Fruit fly (Drosophila melanogaster): Measurements from ENCODE around the gene Hsc70-4.
A peak's percentile ranks its signal among the peaks of the same experiment; 100 is the strongest.

The Hsc70-4 gene

DNA sequence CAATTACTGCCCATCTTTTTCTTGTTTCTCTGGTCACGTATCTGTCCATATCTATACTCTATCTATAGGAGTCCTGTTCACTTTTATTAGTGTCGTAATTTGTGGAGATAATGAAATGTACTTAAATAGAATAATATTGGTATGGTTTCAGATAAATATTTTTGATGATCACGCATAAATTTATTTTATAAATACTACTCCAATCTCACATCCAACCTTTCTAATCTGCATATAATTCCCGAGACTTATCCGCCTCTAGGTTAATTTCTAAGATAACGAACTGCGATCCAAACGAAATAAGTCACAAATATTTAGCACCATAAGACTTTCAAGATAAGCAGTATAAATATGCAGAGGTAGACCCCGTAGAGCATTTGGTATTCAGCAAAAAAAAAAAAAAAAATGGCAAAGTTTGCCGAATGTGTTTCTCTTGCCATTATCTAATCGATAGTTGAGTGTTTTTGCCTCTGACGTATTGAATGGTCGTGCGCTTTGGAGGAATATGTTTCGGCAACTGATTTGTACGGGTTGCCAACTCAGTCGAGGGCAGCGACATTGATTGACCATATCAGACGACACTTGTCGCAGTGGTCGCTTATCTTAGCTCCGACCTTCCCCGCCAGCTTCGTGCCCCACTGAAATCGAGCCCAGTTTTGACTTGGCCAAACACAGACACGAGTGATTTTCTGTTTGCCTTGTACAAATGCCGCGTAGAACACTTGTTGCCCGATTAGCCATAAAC lies 44.3 kb upstream of the Hsc70-4 start (continued):
- TF ChIP-seq CG16779 (GFP tag; IDR thresholded peaks at IDR 0.05) (no peak), PHDP (tag; optimal IDR thresholded peaks at IDR 0.05) (no peak), CG11695 (GFP tag; IDR thresholded peaks at IDR 0.05) (0 out of 3 replicates have a peak, but pooled peaks have one; percentile 7), tap (tag; optimal IDR thresholded peaks at IDR 0.05) (no peak), seq (GFP tag; IDR thresholded peaks at IDR 0.05) (no peak), row (GFP tag; IDR thresholded peaks at IDR 0.05) (peak; percentile 44; the same call in 2 of the 3 replicates), Dref (GFP tag; IDR thresholded peaks at IDR 0.05) (no peak), eyg (GFP tag; optimal IDR thresholded peaks at IDR 0.05) (no peak), CG2129 (GFP tag; IDR thresholded peaks at IDR 0.05; ENCODE audit: partially characterized antibody) (no peak), grn (GFP tag; optimal IDR thresholded peaks at IDR 0.05) (peak; percentile 37), en (GFP tag; optimal IDR thresholded peaks at IDR 0.05) (no peak), CG2120 (GFP tag; optimal IDR thresholded peaks at IDR 0.05) (peak; percentile 19), eve (GFP tag; optimal IDR thresholded peaks at IDR 0.05) (no peak), jumu (GFP tag; optimal IDR thresholded peaks at IDR 0.05) (no peak), CG12104 (GFP tag; optimal IDR thresholded peaks at IDR 0.05) (no peak), CG3065 (GFP tag; optimal IDR thresholded peaks at IDR 0.05) (no peak), trem (tag; optimal IDR thresholded peaks at IDR 0.05) (no peak), BtbVII (GFP tag; optimal IDR thresholded peaks at IDR 0.05) (peak; percentile 76), CG34422 (GFP tag; IDR thresholded peaks at IDR 0.05) (no peak), CG6683 (GFP tag; optimal IDR thresholded peaks at IDR 0.05) (no peak)

dm6 chr3R:15205223-15205622 lies 37.3 kb upstream of the Hsc70-4 start:
- TF ChIP-seq ro (GFP tag; IDR thresholded peaks at IDR 0.05) (no peak), CG43689 (GFP tag; IDR thresholded peaks at IDR 0.05) (no peak), CG12155 (GFP tag; optimal IDR thresholded peaks at IDR 0.05) (no peak), hkb (optimal IDR thresholded peaks at IDR 0.05) (no peak), hkb (GFP tag; IDR thresholded peaks at IDR 0.05) (no peak), CG10147 (GFP tag; optimal IDR thresholded peaks at IDR 0.05) (no peak), dmrt99B (tag; optimal IDR thresholded peaks at IDR 0.05) (no peak), Deaf1 (tag; optimal IDR thresholded peaks at IDR 0.05) (no peak), cwo (GFP tag; optimal IDR thresholded peaks at IDR 0.05) (no peak), Pdp1 (GFP tag; optimal IDR thresholded peaks at IDR 0.05) (peak in 1 of 2 experiments; percentile 48), CG3065 (GFP tag; optimal IDR thresholded peaks at IDR 0.05) (no peak), emc (GFP tag; optimal IDR thresholded peaks at IDR 0.05) (no peak), MESR4 (GFP tag; optimal IDR thresholded peaks at IDR 0.05) (no peak), Adf1 (GFP tag; IDR thresholded peaks at IDR 0.05) (no peak), sens (GFP tag) (peak; percentile 40), CG12769 (tag; optimal IDR thresholded peaks at IDR 0.05) (no peak), al (GFP tag; IDR thresholded peaks at IDR 0.05) (no peak), CG15479 (GFP tag; optimal IDR thresholded peaks at IDR 0.05) (no peak), Fer3 (tag; optimal IDR thresholded peaks at IDR 0.05) (no peak), CG30403 (GFP tag; optimal IDR thresholded peaks at IDR 0.05) (no peak), CG13894 (tag; optimal IDR thresholded peaks at IDR 0.05) (peak; percentile 20), CG9876 (GFP tag; optimal IDR thresholded peaks at IDR 0.05) (no peak), sima (GFP tag; optimal IDR thresholded peaks at IDR 0.05) (no peak), CG1529 (GFP tag; optimal IDR thresholded peaks at IDR 0.05) (no peak), dimm (GFP tag; IDR thresholded peaks at IDR 0.05) (no peak), CG12071 (GFP tag; optimal IDR thresholded peaks at IDR 0.05) (no peak), pnt (GFP tag; optimal IDR thresholded peaks at IDR 0.05) (no peak), CG4360 (GFP tag; IDR thresholded peaks at IDR 0.05) (no peak), CG7786 (GFP tag; optimal IDR thresholded peaks at IDR 0.05) (no peak), nau (GFP tag; optimal IDR thresholded peaks at IDR 0.05) (no peak), chinmo (GFP tag; IDR thresholded peaks at IDR 0.05; ENCODE audit: partially characterized antibody) (0 out of 4 replicates have a peak, but pooled peaks have one; percentile 35), B-H1 (GFP tag; IDR thresholded peaks at IDR 0.05) (no peak)
